Worm (Caenorhabditis elegans): ENCODE results near the gene spc-1.
A peak's percentile ranks its signal among the peaks of the same experiment; 100 is the strongest.

The spc-1 gene

ce11 chrX:3094304-3094703, 32.6 kb downstream of the spc-1 start, which contains the start of gene wrt-2:
Gene wrt-2, minus strand, starts transcription at chrX:3094349.
- TF ChIP-seq sptf-1 (tag; optimal IDR thresholded peaks at IDR 0.05) (no peak), mab-5 (tag; optimal IDR thresholded peaks at IDR 0.05) (no peak), elt-1 (tag; optimal IDR thresholded peaks at IDR 0.05; ENCODE audit: borderline replicate concordance, insufficient read depth) (peak; percentile 64), drap-1 (GFP tag; optimal IDR thresholded peaks at IDR 0.05) (no peak), cnd-1 (tag; optimal IDR thresholded peaks at IDR 0.05) (no peak), ham-2 (GFP tag; optimal IDR thresholded peaks at IDR 0.05) (peak; percentile 78), sem-2 (GFP tag; optimal IDR thresholded peaks at IDR 0.05) (no peak), ztf-11 (tag; optimal IDR thresholded peaks at IDR 0.05) (no peak), pha-4 (tag; optimal IDR thresholded peaks at IDR 0.05) (no peak), flh-1 (GFP tag; optimal IDR thresholded peaks at IDR 0.05) (no peak), mls-2 (tag; optimal IDR thresholded peaks at IDR 0.05) (no peak), ceh-39 (tag; optimal IDR thresholded peaks at IDR 0.05) (no peak), bed-3 (GFP tag; optimal IDR thresholded peaks at IDR 0.05) (no peak), nhr-2 (tag; optimal IDR thresholded peaks at IDR 0.05) (no peak), M03D4.4 (tag; optimal IDR thresholded peaks at IDR 0.05) (no peak), nhr-28 (tag; optimal IDR thresholded peaks at IDR 0.05) (no peak), blmp-1 (tag; optimal IDR thresholded peaks at IDR 0.05) (peak; percentile 51), mep-1 (tag; optimal IDR thresholded peaks at IDR 0.05) (no peak), nhr-12 (tag; optimal IDR thresholded peaks at IDR 0.05) (no peak)

ce11 chrX:3092460-3092859, 34.4 kb downstream of the spc-1 start:
- TF ChIP-seq flh-1 (GFP tag; optimal IDR thresholded peaks at IDR 0.05) (no peak), nhr-2 (tag; optimal IDR thresholded peaks at IDR 0.05) (no peak), ceh-43 (GFP tag; optimal IDR thresholded peaks at IDR 0.05) (no peak), ces-1 (GFP tag; optimal IDR thresholded peaks at IDR 0.05) (no peak), cnd-1 (tag; optimal IDR thresholded peaks at IDR 0.05) (no peak), nhr-237 (tag; optimal IDR thresholded peaks at IDR 0.05) (no peak), lin-32 (GFP tag; optimal IDR thresholded peaks at IDR 0.05) (no peak), drap-1 (GFP tag; optimal IDR thresholded peaks at IDR 0.05) (no peak), elt-3 (tag; optimal IDR thresholded peaks at IDR 0.05) (no peak), blmp-1 (tag; optimal IDR thresholded peaks at IDR 0.05) (no peak), mep-1 (tag; optimal IDR thresholded peaks at IDR 0.05) (no peak), snpc-4 (tag; optimal IDR thresholded peaks at IDR 0.05) (no peak), sem-2 (GFP tag; optimal IDR thresholded peaks at IDR 0.05) (no peak), unc-62 (GFP tag; optimal IDR thresholded peaks at IDR 0.05) (no peak), unc-120 (tag; optimal IDR thresholded peaks at IDR 0.05; ENCODE audit: poor library complexity, severe bottlenecking) (no peak), lsy-2 (tag; optimal IDR thresholded peaks at IDR 0.05) (no peak)

ce11 chrX:3091119-3091746, 35.6 kb downstream of the spc-1 start:
- no peak for TF ChIP-seq drap-1 (GFP tag; optimal IDR thresholded peaks at IDR 0.05)
- TF ChIP-seq ceh-83 (GFP tag; optimal IDR thresholded peaks at IDR 0.05) = no peak
- TF ChIP-seq ces-1 (GFP tag; optimal IDR thresholded peaks at IDR 0.05) = no peak
- TF ChIP-seq ham-2 (GFP tag; optimal IDR thresholded peaks at IDR 0.05) = no peak
- no peak for TF ChIP-seq flh-1 (GFP tag; optimal IDR thresholded peaks at IDR 0.05)
- TF ChIP-seq nhr-28 (tag; optimal IDR thresholded peaks at IDR 0.05) = no peak
- TF ChIP-seq elt-3 (tag; optimal IDR thresholded peaks at IDR 0.05) = no peak
- no peak for TF ChIP-seq unc-62 (GFP tag; optimal IDR thresholded peaks at IDR 0.05)
- no peak for TF ChIP-seq nhr-237 (tag; optimal IDR thresholded peaks at IDR 0.05)
- no peak for TF ChIP-seq nhr-2 (tag; optimal IDR thresholded peaks at IDR 0.05)
- no peak for TF ChIP-seq nhr-12 (tag; optimal IDR thresholded peaks at IDR 0.05)
- no peak for TF ChIP-seq zip-8 (tag; optimal IDR thresholded peaks at IDR 0.05)
- no peak for TF ChIP-seq mls-2 (tag; optimal IDR thresholded peaks at IDR 0.05)

ce11 chrX:3089894-3090414, 36.9 kb downstream of the spc-1 start:
- peak; percentile 19 for TF ChIP-seq nhr-2 (tag; optimal IDR thresholded peaks at IDR 0.05)
- TF ChIP-seq unc-39 (tag; optimal IDR thresholded peaks at IDR 0.05) = no peak
- TF ChIP-seq unc-62 (GFP tag; optimal IDR thresholded peaks at IDR 0.05) = peak; percentile 21
- TF ChIP-seq hlh-1 (tag; optimal IDR thresholded peaks at IDR 0.05) = peak; percentile 41
- TF ChIP-seq unc-120 (tag; optimal IDR thresholded peaks at IDR 0.05; ENCODE audit: poor library complexity, severe bottlenecking) = peak; percentile 59
